Worm (Caenorhabditis elegans) whole organism, L1 larva: ENCODE data around the gene tyr-1.

ENCODE experiments used
- C16A3.4 ChIP-seq: fragments of 150-350 bp; optimal IDR thresholded peaks from 2 replicates; lab custom pipeline; 2014; ENCODE audit warnings: missing biosample characterization, missing genetic modification characterization
- C34B4.2 ChIP-seq: sonication (generic microtip); optimal IDR thresholded peaks from 2 replicates; lab custom pipeline; 2017; ENCODE audit warnings: mild to moderate bottlenecking, missing genetic modification characterization, missing compliant biosample characterization
- F16B12.6 ChIP-seq: fragments of 150-350 bp; optimal IDR thresholded peaks from 2 replicates; lab custom pipeline; 2014; ENCODE audit warnings: missing biosample characterization, missing genetic modification characterization
- aha-1 ChIP-seq: fragments of 150-350 bp; optimal IDR thresholded peaks from 2 replicates; lab custom pipeline; 2014; ENCODE audit warnings: missing biosample characterization, missing genetic modification characterization
- aly-2 ChIP-seq: fragments of 150-350 bp; optimal IDR thresholded peaks from 2 replicates; lab custom pipeline; 2014; ENCODE audit warnings: missing biosample characterization, missing genetic modification characterization
- blmp-1 ChIP-seq: fragments of 150-350 bp; optimal IDR thresholded peaks from 2 replicates; lab custom pipeline; 2014; ENCODE audit warnings: missing biosample characterization, missing genetic modification characterization
- ceh-63 ChIP-seq: fragments of 200-800 bp; sonication (Bioruptor generic); optimal IDR thresholded peaks from 2 replicates; lab custom pipeline; 2018; ENCODE audit warnings: mild to moderate bottlenecking, missing genetic modification characterization, missing compliant biosample characterization
- ceh-8 ChIP-seq: fragments of 200-800 bp; sonication (Bioruptor generic); optimal IDR thresholded peaks from 2 replicates; lab custom pipeline; 2018; ENCODE audit warnings: mild to moderate bottlenecking, missing genetic modification characterization, moderate library complexity, missing compliant biosample characterization
- dpl-1 ChIP-seq, 3 experiments: fragments of 150-350 bp in 2 of 3; sonication (generic microtip) in 1 of 3; optimal IDR thresholded peaks; 2 replicates each; lab custom pipeline; 2014 to 2017; ENCODE audit warnings: missing biosample characterization in 3 of 3, missing genetic modification characterization in 3 of 3, missing genetic modification reagents in 3 of 3
- dsc-1 ChIP-seq: sonication (generic microtip); optimal IDR thresholded peaks from 2 replicates; lab custom pipeline; 2016; ENCODE audit warnings: mild to moderate bottlenecking, missing genetic modification characterization, missing compliant biosample characterization
- efl-3 ChIP-seq: fragments of 200-800 bp; sonication (Bioruptor generic); optimal IDR thresholded peaks from 2 replicates; lab custom pipeline; 2018; ENCODE audit warnings: mild to moderate bottlenecking, missing genetic modification characterization, missing compliant biosample characterization
- egl-13 ChIP-seq: sonication (generic microtip); optimal IDR thresholded peaks from 2 replicates; lab custom pipeline; 2016; ENCODE audit warnings: missing genotype, missing genetic modification reagents, missing genetic modification characterization, missing compliant biosample characterization
- egl-27 ChIP-seq, 2 experiments: fragments of 150-350 bp in 1 of 2; sonication (generic microtip); optimal IDR thresholded peaks; 3 replicates each; lab custom pipeline; 2017 to 2018; ENCODE audit warnings: missing biosample characterization in 2 of 2, missing genetic modification characterization in 2 of 2, missing genetic modification reagents in 2 of 2
- elt-3 ChIP-seq, 6 experiments: fragments of 150-350 bp in 1 of 6; sonication (generic microtip); optimal IDR thresholded peaks; 2 replicates each; lab custom pipeline; 2017 to 2018; ENCODE audit warnings: missing biosample characterization in 6 of 6, missing genetic modification characterization in 6 of 6, inconsistent platforms in 1 of 6
- fkh-4 ChIP-seq: sonication (generic microtip); optimal IDR thresholded peaks from 2 replicates; lab custom pipeline; 2016; ENCODE audit warnings: missing compliant biosample characterization, missing genetic modification characterization, borderline replicate concordance
- fos-1 ChIP-seq: fragments of 150-350 bp; optimal IDR thresholded peaks from 2 replicates; lab custom pipeline; 2014; ENCODE audit warnings: missing biosample characterization, missing genetic modification characterization
- grh-1 ChIP-seq: fragments of 200-800 bp; sonication (Bioruptor generic); IDR thresholded peaks from 2 replicates; pipeline ENCODE4 v1.3.6; 2022; ENCODE audit warnings: missing genetic modification reagents, missing genetic modification characterization, missing compliant biosample characterization
- irx-1 ChIP-seq: sonication (generic microtip); optimal IDR thresholded peaks from 2 replicates; lab custom pipeline; 2016; ENCODE audit warnings: missing genetic modification characterization, missing compliant biosample characterization
- isw-1 ChIP-seq: fragments of 200-800 bp; sonication (Bioruptor generic); IDR thresholded peaks from 2 replicates; pipeline ENCODE4 v1.3.6; 2022; ENCODE audit warnings: missing genetic modification characterization, missing compliant biosample characterization
- lin-14 ChIP-seq: fragments of 200-800 bp; sonication (Bioruptor generic); optimal IDR thresholded peaks from 2 replicates; lab custom pipeline; 2018; ENCODE audit warnings: mild to moderate bottlenecking, missing genetic modification characterization, moderate library complexity, missing compliant biosample characterization
- lin-35 ChIP-seq, 2 experiments: fragments of 150-350 bp; optimal IDR thresholded peaks; 2 replicates each; lab custom pipeline; 2014; ENCODE audit warnings: missing biosample characterization in 2 of 2, missing genetic modification characterization in 2 of 2, missing genetic modification reagents in 2 of 2
- lsy-2 ChIP-seq, 2 experiments: fragments of 150-350 bp; optimal IDR thresholded peaks; 2 replicates each; lab custom pipeline; 2014; ENCODE audit warnings: missing biosample characterization in 2 of 2, missing genetic modification characterization in 2 of 2
- mdl-1 ChIP-seq, 2 experiments: fragments of 150-350 bp; optimal IDR thresholded peaks; 2 replicates each; lab custom pipeline; 2014 to 2017; ENCODE audit warnings: missing biosample characterization in 2 of 2, missing genetic modification characterization in 2 of 2, inconsistent platforms in 1 of 2
- mef-2 ChIP-seq: fragments of 150-350 bp; optimal IDR thresholded peaks from 2 replicates; lab custom pipeline; 2014; ENCODE audit warnings: missing biosample characterization, missing genetic modification characterization
- mep-1 ChIP-seq: fragments of 150-350 bp; optimal IDR thresholded peaks from 2 replicates; lab custom pipeline; 2014; ENCODE audit warnings: missing biosample characterization, missing genetic modification characterization
- nhr-20 ChIP-seq: sonication (generic microtip); optimal IDR thresholded peaks from 2 replicates; lab custom pipeline; 2016; ENCODE audit warnings: mild to moderate bottlenecking, missing genetic modification characterization, missing compliant biosample characterization
- nhr-47 ChIP-seq: sonication (generic microtip); optimal IDR thresholded peaks from 2 replicates; lab custom pipeline; 2016; ENCODE audit warnings: mild to moderate bottlenecking, missing genetic modification characterization, moderate library complexity, missing compliant biosample characterization
- nhr-71 ChIP-seq: sonication (generic microtip); optimal IDR thresholded peaks from 2 replicates; lab custom pipeline; 2016; ENCODE audit warnings: mild to moderate bottlenecking, missing genetic modification characterization, moderate library complexity, missing compliant biosample characterization
- nhr-84 ChIP-seq: sonication (generic microtip); optimal IDR thresholded peaks from 2 replicates; lab custom pipeline; 2017; ENCODE audit warnings: missing biosample characterization, missing genetic modification characterization
- nhr-85 ChIP-seq: sonication (generic microtip); peaks from one replicate; lab custom pipeline; 2016; ENCODE audit warnings: missing genetic modification characterization, inconsistent platforms, missing compliant biosample characterization
- nhr-90 ChIP-seq: sonication (generic microtip); optimal IDR thresholded peaks from 2 replicates; lab custom pipeline; 2016; ENCODE audit warnings: mild to moderate bottlenecking, missing genetic modification characterization, missing compliant biosample characterization; ENCODE audit not compliant: poor library complexity
- pqm-1 ChIP-seq: sonication (generic microtip); optimal IDR thresholded peaks from 3 replicates; lab custom pipeline; 2017; ENCODE audit warnings: missing biosample characterization, missing genetic modification characterization
- skn-1 ChIP-seq: fragments of 150-350 bp; optimal IDR thresholded peaks from 2 replicates; lab custom pipeline; 2014; ENCODE audit warnings: missing biosample characterization, missing genetic modification characterization
- snu-23 ChIP-seq: sonication (generic microtip); optimal IDR thresholded peaks from 2 replicates; lab custom pipeline; 2016; ENCODE audit warnings: missing genetic modification characterization, missing compliant biosample characterization
- sox-4 ChIP-seq: sonication (generic microtip); optimal IDR thresholded peaks from 2 replicates; lab custom pipeline; 2016; ENCODE audit warnings: missing genetic modification characterization, missing compliant biosample characterization
- sptf-1 ChIP-seq: fragments of 150-350 bp; optimal IDR thresholded peaks from 2 replicates; lab custom pipeline; 2014; ENCODE audit warnings: missing biosample characterization, missing genetic modification characterization
- sup-37 ChIP-seq: fragments of 200-800 bp; sonication (Bioruptor generic); optimal IDR thresholded peaks from 2 replicates; lab custom pipeline; 2018; ENCODE audit warnings: mild to moderate bottlenecking, missing genetic modification characterization, missing compliant biosample characterization
- unc-130 ChIP-seq: fragments of 150-350 bp; optimal IDR thresholded peaks from 2 replicates; lab custom pipeline; 2017; ENCODE audit warnings: missing biosample characterization, missing genetic modification characterization, inconsistent platforms
- unc-86 ChIP-seq: sonication (generic microtip); optimal IDR thresholded peaks from 2 replicates; lab custom pipeline; 2016; ENCODE audit warnings: missing genetic modification characterization, missing compliant biosample characterization
- vab-15 ChIP-seq: sonication (generic microtip); optimal IDR thresholded peaks from 2 replicates; lab custom pipeline; 2017; ENCODE audit warnings: missing genotype, mild to moderate bottlenecking, missing genetic modification characterization, missing compliant biosample characterization
- xbp-1 ChIP-seq: sonication (generic microtip); optimal IDR thresholded peaks from 2 replicates; lab custom pipeline; 2016; ENCODE audit warnings: missing genetic modification characterization, missing compliant biosample characterization
- zag-1 ChIP-seq: fragments of 150-350 bp; optimal IDR thresholded peaks from 2 replicates; lab custom pipeline; 2014; ENCODE audit warnings: missing biosample characterization, missing genetic modification characterization

Gene tyr-1

DNA sequence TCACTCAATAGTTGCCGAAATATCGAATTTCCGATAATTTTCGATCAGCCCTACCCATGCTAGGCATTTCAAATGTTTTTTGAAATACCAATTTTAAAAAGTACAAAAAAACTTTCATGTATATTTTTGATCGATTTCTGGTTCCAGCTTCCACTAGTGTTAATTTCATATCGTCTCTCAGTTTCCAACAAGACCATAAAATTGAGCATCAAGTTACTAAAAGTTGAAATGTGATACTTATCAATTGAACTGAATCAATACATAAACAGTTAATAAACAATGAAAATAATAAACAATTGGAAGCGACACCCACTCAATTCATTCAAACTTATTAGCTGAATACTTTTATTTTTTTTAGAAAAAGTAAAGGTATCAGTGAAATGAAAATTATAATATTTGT is 7.4 kb upstream of the tyr-1 start, which contains the start of gene cup-4:
TSS of gene cup-4 (plus strand) at position 301 of the 400 bp plus-strand sequence.
- TF ChIP-seq aha-1 (no peak), C16A3.4 (tag; lab: Kevin White, UChicago) (no peak), sox-4 (tag; lab: Kevin White, UChicago) (no peak), lin-35 (GFP tag; optimal IDR thresholded peaks at IDR 0.05; lab: Kevin White, UChicago) (no peak), fos-1 (tag; lab: Kevin White, UChicago) (no peak), ceh-8 (GFP tag; lab: Kevin White, UChicago) (no peak), snu-23 (GFP tag; lab: Kevin White, UChicago) (no peak), mef-2 (tag; lab: Kevin White, UChicago) (no peak)

DNA sequence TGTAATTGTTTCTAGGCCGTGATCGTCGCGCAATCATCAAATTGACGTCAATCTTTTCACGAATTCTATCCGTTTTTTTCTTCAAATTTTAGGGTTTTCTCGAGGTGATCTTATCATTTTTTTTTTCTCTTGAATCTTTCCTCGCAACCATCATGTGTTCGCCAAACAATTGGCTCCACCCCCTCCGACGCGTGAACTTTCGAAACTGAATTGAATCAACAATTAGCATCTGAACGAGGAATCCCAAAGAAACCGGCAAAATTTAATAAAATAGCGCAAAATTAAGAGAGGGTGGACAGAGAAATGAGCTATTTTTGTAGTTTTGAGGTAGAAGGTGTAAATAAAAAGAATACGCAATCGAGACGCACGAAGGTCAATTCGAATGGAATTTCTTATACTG is 805 bp upstream of the tyr-1 start:
- TF ChIP-seq lsy-2 (tag; optimal IDR thresholded peaks at IDR 0.05; lab: Kevin White, UChicago) (peak in 1 of 2 experiments; percentile 16), egl-27 (tag; optimal IDR thresholded peaks at IDR 0.05; lab: Kevin White, UChicago) (no peak), isw-1 (GFP tag; lab: Robert Waterston, UW) (no peak), elt-3 (tag; optimal IDR thresholded peaks at IDR 0.05; lab: Kevin White, UChicago) (peak in 1 of 6 experiments; percentile 73), skn-1 (no peak), nhr-71 (tag; lab: Kevin White, UChicago) (peak; percentile 36), vab-15 (tag; lab: Kevin White, UChicago) (peak; percentile 14), blmp-1 (tag; lab: Kevin White, UChicago) (peak; percentile 63), nhr-47 (no peak), C34B4.2 (tag; lab: Kevin White, UChicago) (no peak), nhr-20 (peak; percentile 39), pqm-1 (tag; lab: Kevin White, UChicago) (no peak), snu-23 (GFP tag; lab: Kevin White, UChicago) (peak; percentile 8), mep-1 (tag; lab: Kevin White, UChicago) (peak; percentile 53), mdl-1 (tag; optimal IDR thresholded peaks at IDR 0.05; lab: Kevin White, UChicago) (no peak), lin-14 (peak; percentile 64), xbp-1 (tag; lab: Kevin White, UChicago) (no peak), nhr-85 (tag; lab: Kevin White, UChicago) (peak; percentile 86)

DNA sequence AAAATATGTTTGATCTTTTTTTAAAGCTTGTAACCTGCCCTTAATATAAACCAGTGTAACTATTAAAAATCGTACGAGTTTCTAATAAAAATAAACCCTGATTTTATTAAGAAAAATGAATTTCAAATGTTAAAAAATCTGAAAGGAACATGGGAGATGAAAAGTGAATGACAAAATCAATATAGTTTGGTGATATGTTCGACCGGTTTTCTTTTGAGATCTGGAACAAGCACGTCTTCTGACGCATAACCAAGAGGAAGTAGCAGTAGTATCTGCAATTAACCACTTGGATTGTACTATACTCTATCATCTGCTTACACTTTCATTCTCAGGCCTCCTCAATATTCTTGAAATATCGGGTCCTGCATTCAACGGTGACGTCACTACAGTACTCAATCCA is 3.5 kb downstream of the tyr-1 start:
- TF ChIP-seq unc-130 (tag; lab: Kevin White, UChicago) (no peak), F16B12.6 (tag; lab: Kevin White, UChicago) (no peak), egl-13 (tag; lab: Kevin White, UChicago) (no peak)
- TF ChIP-seq, all 84 proteins: peak for 0

ce11 chrIII:7878852-7879329 is 5.3 kb downstream of the tyr-1 start, which contains the start of gene sup-18:
Gene sup-18 (minus strand): TSS chrIII:7878902.
- no peak for TF ChIP-seq nhr-90
- TF ChIP-seq grh-1 (GFP tag; lab: Robert Waterston, UW) = no peak
- no peak for TF ChIP-seq sptf-1 (tag; lab: Kevin White, UChicago)
- TF ChIP-seq unc-86 (tag; lab: Kevin White, UChicago) = no peak
- no peak for TF ChIP-seq irx-1 (tag; lab: Kevin White, UChicago)
- TF ChIP-seq unc-130 (tag; lab: Kevin White, UChicago) = no peak
- no peak for TF ChIP-seq pqm-1 (tag; lab: Kevin White, UChicago)
- no peak for TF ChIP-seq aly-2 (tag; lab: Kevin White, UChicago)
- no peak for TF ChIP-seq xbp-1 (tag; lab: Kevin White, UChicago)
- TF ChIP-seq zag-1 = no peak
- TF ChIP-seq dpl-1 (GFP tag; optimal IDR thresholded peaks at IDR 0.05; lab: Kevin White, UChicago) = no peak
- TF ChIP-seq fkh-4 = peak; percentile 59
- no peak for TF ChIP-seq efl-3
- no peak for TF ChIP-seq sup-37 (GFP tag; lab: Kevin White, UChicago)
- TF ChIP-seq dsc-1 (tag; lab: Kevin White, UChicago) = peak; percentile 87
- no peak for TF ChIP-seq ceh-63 (GFP tag; lab: Kevin White, UChicago)
- no peak for TF ChIP-seq nhr-84 (tag; lab: Kevin White, UChicago)
